Worm (Caenorhabditis elegans) whole organism, L3 larva: ENCODE data around the gene F53H4.3.

Experiments
- R02D3.7 ChIP-seq: fragments of 150-350 bp; optimal IDR thresholded peaks from 2 replicates; lab custom pipeline; 2014; ENCODE audit warnings: missing biosample characterization, missing genetic modification characterization
- ZK546.5 ChIP-seq: sonication (generic microtip); optimal IDR thresholded peaks from 2 replicates; lab custom pipeline; 2017; ENCODE audit warnings: missing biosample characterization, missing genetic modification characterization
- aly-2 ChIP-seq: fragments of 150-350 bp; optimal IDR thresholded peaks from 2 replicates; lab custom pipeline; 2014; ENCODE audit warnings: missing biosample characterization, missing genetic modification characterization
- ama-1 ChIP-seq: fragments of 150-350 bp; optimal IDR thresholded peaks from 2 replicates; lab custom pipeline; 2018
- ceh-16 ChIP-seq: sonication (generic microtip); optimal IDR thresholded peaks from 2 replicates; lab custom pipeline; 2017; ENCODE audit warnings: missing biosample characterization, missing genetic modification characterization
- ceh-28 ChIP-seq: fragments of 150-350 bp; optimal IDR thresholded peaks from 2 replicates; lab custom pipeline; 2014; ENCODE audit warnings: missing biosample characterization, missing genetic modification reagents, missing genetic modification characterization
- ceh-82 ChIP-seq: fragments of 150-350 bp; optimal IDR thresholded peaks from 2 replicates; lab custom pipeline; 2014; ENCODE audit warnings: missing biosample characterization, missing genetic modification characterization
- egl-27 ChIP-seq: sonication (generic microtip); optimal IDR thresholded peaks from 4 replicates; lab custom pipeline; 2017; ENCODE audit warnings: missing biosample characterization, missing genetic modification reagents, missing genetic modification characterization
- egl-5 ChIP-seq: fragments of 150-350 bp; optimal IDR thresholded peaks from 2 replicates; lab custom pipeline; 2017; ENCODE audit warnings: missing biosample characterization, missing genetic modification reagents, missing genetic modification characterization, inconsistent platforms
- elt-2 ChIP-seq: sonication (generic microtip); optimal IDR thresholded peaks from 2 replicates; lab custom pipeline; 2016; ENCODE audit warnings: missing genetic modification reagents, mild to moderate bottlenecking, missing genetic modification characterization, missing compliant biosample characterization
- elt-3 ChIP-seq, 3 experiments: fragments of 150-350 bp in 1 of 3; sonication (generic microtip) in 2 of 3; optimal IDR thresholded peaks; 2 replicates in 2 of 3; 4 replicates in 1 of 3; lab custom pipeline; 2014 to 2017; ENCODE audit warnings: missing biosample characterization in 3 of 3, missing genetic modification characterization in 3 of 3
- eor-1 ChIP-seq, 2 experiments: fragments of 150-350 bp; optimal IDR thresholded peaks; 2 replicates each; lab custom pipeline; 2014 to 2018; ENCODE audit warnings: missing biosample characterization in 2 of 2, missing genetic modification characterization in 2 of 2
- hmg-11 ChIP-seq: sonication (generic microtip); optimal IDR thresholded peaks from 2 replicates; lab custom pipeline; 2016; ENCODE audit warnings: missing genetic modification characterization, missing compliant biosample characterization
- jun-1 ChIP-seq: fragments of 150-350 bp; optimal IDR thresholded peaks from 2 replicates; lab custom pipeline; 2014; ENCODE audit warnings: missing biosample characterization, missing genetic modification reagents, missing genetic modification characterization
- lin-15B ChIP-seq: fragments of 150-350 bp; optimal IDR thresholded peaks from 2 replicates; lab custom pipeline; 2014; ENCODE audit warnings: missing biosample characterization, missing genetic modification characterization
- lin-39 ChIP-seq: fragments of 150-350 bp; optimal IDR thresholded peaks from 2 replicates; lab custom pipeline; 2018; ENCODE audit warnings: missing biosample characterization, missing genetic modification reagents, missing genetic modification characterization
- lsy-12 ChIP-seq: sonication (generic microtip); optimal IDR thresholded peaks from 2 replicates; lab custom pipeline; 2016; ENCODE audit warnings: mild to moderate bottlenecking, missing genetic modification characterization, missing compliant biosample characterization
- mdl-1 ChIP-seq: fragments of 150-350 bp; optimal IDR thresholded peaks from 2 replicates; lab custom pipeline; 2014; ENCODE audit warnings: missing biosample characterization, missing genetic modification characterization
- mml-1 ChIP-seq: fragments of 150-350 bp; sonication (generic microtip); optimal IDR thresholded peaks from 3 replicates; lab custom pipeline; 2014; ENCODE audit warnings: missing biosample characterization, missing genetic modification characterization
- nfya-1 ChIP-seq: sonication (generic microtip); optimal IDR thresholded peaks from 2 replicates; lab custom pipeline; 2017; ENCODE audit warnings: missing genetic modification characterization, mild to moderate bottlenecking, missing compliant biosample characterization, antibody characterized with exemption, moderate library complexity; ENCODE audit not compliant: insufficient read depth
- nhr-11 ChIP-seq: fragments of 150-350 bp; optimal IDR thresholded peaks from 2 replicates; lab custom pipeline; 2014; ENCODE audit warnings: missing biosample characterization, missing genetic modification characterization
- nhr-12 ChIP-seq: fragments of 150-350 bp; optimal IDR thresholded peaks from 2 replicates; lab custom pipeline; 2014; ENCODE audit warnings: missing biosample characterization, missing genetic modification characterization
- nhr-23 ChIP-seq: fragments of 150-350 bp; optimal IDR thresholded peaks from 2 replicates; lab custom pipeline; 2014; ENCODE audit warnings: missing biosample characterization, missing genetic modification reagents, missing genetic modification characterization
- nhr-237 ChIP-seq: fragments of 150-350 bp; optimal IDR thresholded peaks from 2 replicates; lab custom pipeline; 2014; ENCODE audit warnings: missing biosample characterization, missing genetic modification characterization
- nhr-25 ChIP-seq: sonication (generic microtip); optimal IDR thresholded peaks from 2 replicates; lab custom pipeline; 2017; ENCODE audit warnings: missing biosample characterization, missing genetic modification characterization
- nhr-28 ChIP-seq: fragments of 150-350 bp; optimal IDR thresholded peaks from 2 replicates; lab custom pipeline; 2014; ENCODE audit warnings: missing biosample characterization, missing genetic modification characterization
- nhr-43 ChIP-seq: sonication (generic microtip); optimal IDR thresholded peaks from 2 replicates; lab custom pipeline; 2016; ENCODE audit warnings: mild to moderate bottlenecking, missing genetic modification characterization, missing compliant biosample characterization; ENCODE audit not compliant: poor library complexity, severe bottlenecking
- pha-4 ChIP-seq: fragments of 150-350 bp; optimal IDR thresholded peaks from 2 replicates; lab custom pipeline; 2014; ENCODE audit warnings: missing biosample characterization, missing genetic modification reagents, missing genetic modification characterization
- pqm-1 ChIP-seq: fragments of 150-350 bp; optimal IDR thresholded peaks from 2 replicates; lab custom pipeline; 2017; ENCODE audit warnings: missing biosample characterization, missing genetic modification characterization, inconsistent platforms
- sea-2 ChIP-seq: fragments of 150-350 bp; sonication (generic microtip); optimal IDR thresholded peaks from 4 replicates; lab custom pipeline; 2014; ENCODE audit warnings: missing biosample characterization, missing genetic modification reagents, missing genetic modification characterization
- skn-1 ChIP-seq: fragments of 150-350 bp; optimal IDR thresholded peaks from 2 replicates; lab custom pipeline; 2014; ENCODE audit warnings: missing biosample characterization, missing genetic modification characterization
- snpc-4 ChIP-seq: fragments of 150-350 bp; optimal IDR thresholded peaks from 2 replicates; lab custom pipeline; 2014; ENCODE audit warnings: missing biosample characterization, missing genetic modification characterization
- tbx-2 ChIP-seq: sonication (generic microtip); optimal IDR thresholded peaks from 2 replicates; lab custom pipeline; 2016; ENCODE audit warnings: mild to moderate bottlenecking, missing genetic modification characterization, missing compliant biosample characterization
- zag-1 ChIP-seq: fragments of 150-350 bp; optimal IDR thresholded peaks from 2 replicates; lab custom pipeline; 2014; ENCODE audit warnings: missing biosample characterization, missing genetic modification characterization
- ztf-11 ChIP-seq: fragments of 150-350 bp; optimal IDR thresholded peaks from 2 replicates; lab custom pipeline; 2014; ENCODE audit warnings: missing biosample characterization, missing genetic modification characterization
- ztf-4 ChIP-seq: fragments of 150-350 bp; optimal IDR thresholded peaks from 2 replicates; lab custom pipeline; 2014; ENCODE audit warnings: missing biosample characterization, missing genetic modification characterization

Gene F53H4.3

ce11 chrX:15869589-15869988 lies 17.8 kb downstream of the F53H4.3 start:
- TF ChIP-seq nhr-12 (tag; lab: Kevin White, UChicago) (no peak), lin-39 (tag; lab: Kevin White, UChicago) (no peak), nhr-43 (tag; lab: Kevin White, UChicago) (peak; percentile 2)

- TF ChIP-seq ztf-4 (tag; lab: Kevin White, UChicago) (no peak), ceh-82 (tag; lab: Kevin White, UChicago) (no peak), eor-1 (tag; optimal IDR thresholded peaks at IDR 0.05; lab: Kevin White, UChicago) (no peak), mml-1 (tag; lab: Kevin White, UChicago) (no peak), ZK546.5 (tag; lab: Kevin White, UChicago) (no peak), elt-2 (tag; lab: Kevin White, UChicago) (peak; percentile 62), skn-1 (peak; percentile 68), pqm-1 (tag; lab: Kevin White, UChicago) (peak; percentile 13), mdl-1 (peak; percentile 89), nhr-43 (tag; lab: Kevin White, UChicago) (peak; percentile 51), snpc-4 (peak; percentile 55), egl-5 (tag; lab: Kevin White, UChicago) (peak; percentile 56), lin-15B (tag; lab: Kevin White, UChicago) (peak; percentile 90), nhr-23 (peak; percentile 64), R02D3.7 (tag; lab: Kevin White, UChicago) (peak; percentile 53), hmg-11 (tag; lab: Kevin White, UChicago) (peak; percentile 43), nhr-11 (tag; lab: Kevin White, UChicago) (no peak), zag-1 (tag; lab: Kevin White, UChicago) (no peak), lin-39 (tag; lab: Kevin White, UChicago) (peak; percentile 51), lsy-12 (tag; lab: Kevin White, UChicago) (peak; percentile 77), jun-1 (tag; lab: Kevin White, UChicago) (peak; percentile 49), aly-2 (tag; lab: Kevin White, UChicago) (no peak), tbx-2 (tag; lab: Kevin White, UChicago) (no peak), elt-3 (tag; optimal IDR thresholded peaks at IDR 0.05; lab: Kevin White, UChicago) (no peak), nfya-1 (tag; lab: Kevin White, UChicago) (peak; percentile 59), nhr-25 (tag; lab: Kevin White, UChicago) (peak; percentile 39), pha-4 (tag; lab: Kevin White, UChicago) (peak; percentile 89)
These were observed 21.4 kb downstream of the F53H4.3 start, which contains the start of the genes csb-1 and F53H4.4 for ce11 chrX:15865868-15866555. csb-1 (minus strand) TSS chrX:15865918. F53H4.4 (plus strand) TSS chrX:15866387.

ce11 chrX:15860556-15861008 lies 26.8 kb downstream of the F53H4.3 start, which contains the start of gene F53H4.6:
F53H4.6 (minus strand) TSS chrX:15860606.
- TF ChIP-seq ztf-11 (tag; lab: Kevin White, UChicago) (no peak), egl-27 (tag; lab: Kevin White, UChicago) (no peak), lsy-12 (tag; lab: Kevin White, UChicago) (peak; percentile 62), nfya-1 (tag; lab: Kevin White, UChicago) (no peak), egl-5 (tag; lab: Kevin White, UChicago) (no peak), lin-15B (tag; lab: Kevin White, UChicago) (peak; percentile 77), sea-2 (GFP tag; lab: Kevin White, UChicago) (no peak), hmg-11 (tag; lab: Kevin White, UChicago) (no peak), nhr-11 (tag; lab: Kevin White, UChicago) (no peak)
- TF ChIP-seq, all 47 proteins: peak for 2

- no peak for TF ChIP-seq mml-1 (tag; lab: Kevin White, UChicago)
- no peak for TF ChIP-seq egl-27 (tag; lab: Kevin White, UChicago)
- TF ChIP-seq zag-1 (tag; lab: Kevin White, UChicago), result no peak
- TF ChIP-seq ZK546.5 (tag; lab: Kevin White, UChicago), result no peak
- no peak for TF ChIP-seq ztf-4 (tag; lab: Kevin White, UChicago)
- no peak for TF ChIP-seq nhr-237 (tag; lab: Kevin White, UChicago)
- no peak for TF ChIP-seq pha-4 (tag; lab: Kevin White, UChicago)
- no peak for TF ChIP-seq ceh-82 (tag; lab: Kevin White, UChicago)
- no peak for TF ChIP-seq ama-1 (lab: Kevin White, UChicago)
- TF ChIP-seq elt-3 (tag; optimal IDR thresholded peaks at IDR 0.05; lab: Kevin White, UChicago), result no peak
- TF ChIP-seq ceh-16 (tag; lab: Kevin White, UChicago), result no peak
- TF ChIP-seq elt-2 (tag; lab: Kevin White, UChicago), result no peak
- no peak for TF ChIP-seq R02D3.7 (tag; lab: Kevin White, UChicago)
- TF ChIP-seq nhr-43 (tag; lab: Kevin White, UChicago), result no peak
- TF ChIP-seq sea-2 (GFP tag; lab: Kevin White, UChicago), result no peak
- TF ChIP-seq mdl-1, result no peak
- no peak for TF ChIP-seq ceh-28 (tag; lab: Kevin White, UChicago)
- TF ChIP-seq nhr-28 (tag; lab: Kevin White, UChicago), result no peak
These were observed 30.5 kb downstream of the F53H4.3 start, which contains the start of gene F53H4.2 for ce11 chrX:15856853-15857252. F53H4.2 (plus strand) TSS chrX:15857153.
